Fruit fly (Drosophila melanogaster): ENCODE results near the gene CG12259.
A peak's percentile ranks its signal among the peaks of the same experiment; 100 is the strongest.

CG12259 gene

dm6 chr3R:27948421-27948906, 27.6 kb upstream of the CG12259 start, which contains the start of gene Gp93 (continued):
- TF ChIP-seq CG34422 (GFP tag; IDR thresholded peaks at IDR 0.05) (peak; percentile 96; the same call in 2 of the 3 replicates), Doc3 (GFP tag; IDR thresholded peaks at IDR 0.05; ENCODE audit: partially characterized antibody) (no peak), CG2129 (GFP tag; IDR thresholded peaks at IDR 0.05; ENCODE audit: partially characterized antibody) (no peak), CG14014 (GFP tag; IDR thresholded peaks at IDR 0.05) (peak; percentile 69), ttk (GFP tag; IDR thresholded peaks at IDR 0.05) (peak; percentile 55; the same call in 1 of the 2 replicates), sqz (GFP tag; optimal IDR thresholded peaks at IDR 0.05) (peak; percentile 95), zfh1 (GFP tag; IDR thresholded peaks at IDR 0.05) (peak; percentile 74; the same call in 2 of the 3 replicates), CG1602 (GFP tag; optimal IDR thresholded peaks at IDR 0.05) (peak; percentile 68), HmgZ (tag; optimal IDR thresholded peaks at IDR 0.05) (peak; percentile 48), z (GFP tag; IDR thresholded peaks at IDR 0.05) (no peak), eve (GFP tag; optimal IDR thresholded peaks at IDR 0.05) (no peak), CG12155 (GFP tag; optimal IDR thresholded peaks at IDR 0.05) (peak; percentile 16), CG11247 (GFP tag; IDR thresholded peaks at IDR 0.05) (peak; percentile 64), Atf3 (GFP tag; optimal IDR thresholded peaks at IDR 0.05) (peak; percentile 9), Hsf (GFP tag; optimal IDR thresholded peaks at IDR 0.05) (peak; percentile 53), CG2120 (GFP tag; optimal IDR thresholded peaks at IDR 0.05) (peak; percentile 57), Deaf1 (tag; optimal IDR thresholded peaks at IDR 0.05) (no peak), CG12769 (tag; optimal IDR thresholded peaks at IDR 0.05) (no peak), CG11456 (GFP tag; IDR thresholded peaks at IDR 0.05) (0 out of 3 replicates have a peak, but pooled peaks have one; percentile 43), grau (tag; optimal IDR thresholded peaks at IDR 0.05) (peak; percentile 68), Tbp (GFP tag; optimal IDR thresholded peaks at IDR 0.05) (no peak), CG3838 (GFP tag; optimal IDR thresholded peaks at IDR 0.05) (no peak), CG3726 (GFP tag; IDR thresholded peaks at IDR 0.05) (no peak), sob (GFP tag; IDR thresholded peaks at IDR 0.05) (peak; percentile 69), CG18262 (tag; optimal IDR thresholded peaks at IDR 0.05) (peak; percentile 72), Rx (GFP tag; IDR thresholded peaks at IDR 0.05) (peak; percentile 38; the same call in 1 of the 2 replicates), Elba2 (GFP tag; optimal IDR thresholded peaks at IDR 0.05) (peak; percentile 6), NfI (GFP tag; optimal IDR thresholded peaks at IDR 0.05) (peak; percentile 59), CG6683 (GFP tag; optimal IDR thresholded peaks at IDR 0.05) (no peak), slp2 (GFP tag; optimal IDR thresholded peaks at IDR 0.05) (peak; percentile 13), mirr (GFP tag; optimal IDR thresholded peaks at IDR 0.05) (peak; percentile 9), Nf-YA (GFP tag; IDR thresholded peaks at IDR 0.05) (no peak), CG13296 (GFP tag; optimal IDR thresholded peaks at IDR 0.05) (peak; percentile 45), CG17359 (tag; optimal IDR thresholded peaks at IDR 0.05) (peak; percentile 47), al (GFP tag; IDR thresholded peaks at IDR 0.05) (peak; percentile 51; the same call in 1 of the 2 replicates), hb (GFP tag; IDR thresholded peaks at IDR 0.05; ENCODE audit: partially characterized antibody) (no peak), Blimp-1 (GFP tag; optimal IDR thresholded peaks at IDR 0.05) (no peak), row (GFP tag; IDR thresholded peaks at IDR 0.05) (peak; percentile 79), Pdp1 (GFP tag; optimal IDR thresholded peaks at IDR 0.05) (peak in 1 of 2 experiments; percentile 34), CG17568 (GFP tag; optimal IDR thresholded peaks at IDR 0.05) (no peak), tna (GFP tag; IDR thresholded peaks at IDR 0.05; ENCODE audit: partially characterized antibody) (0 out of 2 replicates have a peak, but pooled peaks have one; percentile 12), cato (GFP tag; optimal IDR thresholded peaks at IDR 0.05; ENCODE audit: borderline replicate concordance) (peak; percentile 3), bcd (GFP tag; optimal IDR thresholded peaks at IDR 0.05) (peak; percentile 38), dati (GFP tag; IDR thresholded peaks at IDR 0.05) (no peak), HLH54F (GFP tag; optimal IDR thresholded peaks at IDR 0.05) (peak; percentile 48), corto (GFP tag; optimal IDR thresholded peaks at IDR 0.05) (no peak), D19A (tag; optimal IDR thresholded peaks at IDR 0.05) (no peak), Mes4 (GFP tag; optimal IDR thresholded peaks at IDR 0.05) (no peak), CG10147 (GFP tag; optimal IDR thresholded peaks at IDR 0.05) (no peak), CG1024 (GFP tag; IDR thresholded peaks at IDR 0.05) (0 out of 2 replicates have a peak, but pooled peaks have one; percentile 37)

Data from whole organism, embryonic.